Fruit fly (Drosophila melanogaster) whole organism, embryonic: ENCODE results near the gene CG2145.

Experiments
- ATbp ChIP-seq: fragments of 200-800 bp; sonication (Bioruptor generic); optimal IDR thresholded peaks from 2 replicates; lab custom pipeline; 2017; ENCODE audit warnings: missing biosample characterization, mild to moderate bottlenecking, missing genetic modification characterization, missing genetic modification reagents
- Aef1 ChIP-seq: fragments of 200-800 bp; sonication (Bioruptor generic); IDR thresholded peaks from 3 replicates; pipeline ENCODE4 v1.3.6; 2022; ENCODE audit warnings: missing biosample characterization, missing genetic modification characterization
- Bgb ChIP-seq: fragments of 200-800 bp; sonication (Bioruptor generic); IDR thresholded peaks from 2 replicates; pipeline ENCODE4 v1.3.6; 2022; ENCODE audit warnings: missing biosample characterization, missing genetic modification characterization; ENCODE audit not compliant: partially characterized antibody
- BtbVII ChIP-seq: fragments of 200-800 bp; sonication (Bioruptor generic); optimal IDR thresholded peaks from 3 replicates; lab custom pipeline; 2017; ENCODE audit warnings: missing biosample characterization, mild to moderate bottlenecking, missing genetic modification characterization
- CG10565 ChIP-seq: fragments of 200-800 bp; sonication (Bioruptor generic); optimal IDR thresholded peaks from 3 replicates; lab custom pipeline; 2016; ENCODE audit warnings: missing biosample characterization, mild to moderate bottlenecking, missing genetic modification characterization
- CG10979 ChIP-seq: fragments of 200-800 bp; sonication (Bioruptor generic); optimal IDR thresholded peaks from 2 replicates; lab custom pipeline; 2018; ENCODE audit warnings: missing biosample characterization, mild to moderate bottlenecking, missing genetic modification characterization, moderate library complexity
- CG11504 ChIP-seq: fragments of 200-800 bp; sonication (Bioruptor generic); optimal IDR thresholded peaks from 3 replicates; lab custom pipeline; 2019; ENCODE audit warnings: missing biosample characterization, mild to moderate bottlenecking, missing genetic modification characterization, moderate library complexity
- CG12391 ChIP-seq: fragments of 200-800 bp; sonication (Bioruptor generic); optimal IDR thresholded peaks from 3 replicates; lab custom pipeline; 2018; ENCODE audit warnings: missing biosample characterization, mild to moderate bottlenecking, missing genetic modification characterization, moderate library complexity
- CG13424 ChIP-seq: fragments of 200-800 bp; sonication (Bioruptor generic); optimal IDR thresholded peaks from 2 replicates; lab custom pipeline; 2019; ENCODE audit warnings: missing biosample characterization, mild to moderate bottlenecking, missing genetic modification characterization, moderate library complexity
- CG15601 ChIP-seq: fragments of 200-800 bp; sonication (Bioruptor generic); optimal IDR thresholded peaks from 3 replicates; lab custom pipeline; 2019; ENCODE audit warnings: missing biosample characterization, mild to moderate bottlenecking, missing genetic modification characterization, moderate library complexity
- CG16815 ChIP-seq: fragments of 200-800 bp; sonication (Bioruptor generic); optimal IDR thresholded peaks from 3 replicates; lab custom pipeline; 2017; ENCODE audit warnings: missing biosample characterization, mild to moderate bottlenecking, missing genetic modification characterization
- CG16863 ChIP-seq: fragments of 200-800 bp; sonication (Bioruptor generic); optimal IDR thresholded peaks from 3 replicates; lab custom pipeline; 2016; ENCODE audit warnings: missing biosample characterization, missing genetic modification characterization
- CG1832 ChIP-seq: fragments of 200-800 bp; sonication (Bioruptor generic); optimal IDR thresholded peaks from 2 replicates; lab custom pipeline; 2017; ENCODE audit warnings: missing biosample characterization, mild to moderate bottlenecking, missing genetic modification characterization, inconsistent platforms
- CG18599 ChIP-seq: fragments of 200-800 bp; sonication (Bioruptor generic); optimal IDR thresholded peaks from 3 replicates; lab custom pipeline; 2017; ENCODE audit warnings: missing biosample characterization, missing genetic modification characterization, mild to moderate bottlenecking, moderate library complexity, missing genetic modification reagents
- CG2129 ChIP-seq: fragments of 200-800 bp; sonication (Bioruptor generic); IDR thresholded peaks from 2 replicates; pipeline ENCODE4 v1.3.6; 2022; ENCODE audit warnings: missing biosample characterization, missing genetic modification characterization; ENCODE audit not compliant: partially characterized antibody
- CG2678 ChIP-seq: fragments of 200-800 bp; sonication (Bioruptor generic); optimal IDR thresholded peaks from 3 replicates; lab custom pipeline; 2019; ENCODE audit warnings: missing biosample characterization, mild to moderate bottlenecking, missing genetic modification characterization, moderate library complexity
- CG3065 ChIP-seq: fragments of 200-800 bp; sonication (Bioruptor generic); optimal IDR thresholded peaks from 2 replicates; lab custom pipeline; 2016; ENCODE audit warnings: missing biosample characterization, missing genetic modification characterization
- CG31365 ChIP-seq: fragments of 200-800 bp; sonication (Bioruptor generic); optimal IDR thresholded peaks from 2 replicates; lab custom pipeline; 2018; ENCODE audit warnings: missing biosample characterization, mild to moderate bottlenecking, missing genetic modification characterization
- CG4404 ChIP-seq: fragments of 200-800 bp; sonication (Bioruptor generic); IDR thresholded peaks from 2 replicates; pipeline ENCODE4 v1.3.6; 2022; ENCODE audit warnings: missing biosample characterization, missing genetic modification characterization
- CG9797 ChIP-seq: fragments of 200-800 bp; sonication (Bioruptor generic); optimal IDR thresholded peaks from 3 replicates; lab custom pipeline; 2018; ENCODE audit warnings: missing biosample characterization, mild to moderate bottlenecking, missing genetic modification characterization
- Camta ChIP-seq: fragments of 200-800 bp; sonication (Bioruptor generic); optimal IDR thresholded peaks from 2 replicates; lab custom pipeline; 2016; ENCODE audit warnings: missing biosample characterization, missing genetic modification characterization
- CoRest ChIP-seq: fragments of 200-800 bp; sonication (Bioruptor generic); optimal IDR thresholded peaks from 3 replicates; lab custom pipeline; 2018; ENCODE audit warnings: missing biosample characterization, mild to moderate bottlenecking, missing genetic modification characterization, moderate library complexity
- Drgx ChIP-seq: fragments of 200-800 bp; sonication (Bioruptor generic); IDR thresholded peaks from 2 replicates; pipeline ENCODE4 v1.3.6; 2022; ENCODE audit warnings: missing biosample characterization, missing genetic modification characterization
- E2f2 ChIP-seq: fragments of 200-800 bp; sonication (Bioruptor generic); IDR thresholded peaks from 2 replicates; pipeline ENCODE4 v1.3.6; 2022; ENCODE audit warnings: missing biosample characterization, missing genetic modification characterization
- Ets97D ChIP-seq: fragments of 200-800 bp; sonication (Bioruptor generic); optimal IDR thresholded peaks from 3 replicates; lab custom pipeline; 2016; ENCODE audit warnings: missing biosample characterization, missing genetic modification characterization
- Gug ChIP-seq: fragments of 200-800 bp; sonication (Bioruptor generic); IDR thresholded peaks from 4 replicates; pipeline ENCODE4 v1.3.6; 2022; ENCODE audit warnings: missing biosample characterization, missing genetic modification characterization
- HLH4C ChIP-seq: fragments of 200-800 bp; sonication (Bioruptor generic); IDR thresholded peaks from 3 replicates; pipeline ENCODE4 v1.3.6; 2022; ENCODE audit warnings: missing biosample characterization, missing genetic modification characterization; ENCODE audit not compliant: partially characterized antibody
- HmgD ChIP-seq: fragments of 200-800 bp; sonication (Bioruptor generic); optimal IDR thresholded peaks from 3 replicates; lab custom pipeline; 2016; ENCODE audit warnings: missing biosample characterization, missing genetic modification characterization
- MTF-1 ChIP-seq: fragments of 200-800 bp; sonication (Bioruptor generic); optimal IDR thresholded peaks from 2 replicates; lab custom pipeline; 2018; ENCODE audit warnings: missing biosample characterization, mild to moderate bottlenecking, missing genetic modification characterization, borderline replicate concordance
- Optix ChIP-seq: fragments of 200-800 bp; sonication (Bioruptor generic); IDR thresholded peaks from 3 replicates; pipeline ENCODE4 v1.3.6; 2022; ENCODE audit warnings: missing biosample characterization, missing genetic modification characterization
- Rfx ChIP-seq: fragments of 200-800 bp; sonication (Bioruptor generic); IDR thresholded peaks from 2 replicates; pipeline ENCODE4 v1.3.6; 2022; ENCODE audit warnings: missing biosample characterization, missing genetic modification characterization
- Side ChIP-seq: fragments of 200-800 bp; sonication (Bioruptor generic); optimal IDR thresholded peaks from 2 replicates; lab custom pipeline; 2016; ENCODE audit warnings: missing biosample characterization, missing genetic modification characterization
- TFAM ChIP-seq: fragments of 200-800 bp; sonication (Bioruptor generic); optimal IDR thresholded peaks from 2 replicates; lab custom pipeline; 2017; ENCODE audit warnings: missing biosample characterization, missing genetic modification characterization, inconsistent platforms
- ab ChIP-seq: fragments of 200-800 bp; sonication (Bioruptor generic); optimal IDR thresholded peaks from 2 replicates; lab custom pipeline; 2016; ENCODE audit warnings: missing biosample characterization, missing genetic modification characterization
- al ChIP-seq: fragments of 200-800 bp; sonication (Bioruptor generic); IDR thresholded peaks from 2 replicates; pipeline ENCODE4 v1.3.6; 2022; ENCODE audit warnings: missing biosample characterization, missing genetic modification characterization
- bigmax ChIP-seq: fragments of 200-800 bp; sonication (Bioruptor generic); optimal IDR thresholded peaks from 2 replicates; lab custom pipeline; 2018; ENCODE audit warnings: missing biosample characterization, mild to moderate bottlenecking, missing genetic modification characterization
- chif ChIP-seq, 2 experiments: fragments of 200-800 bp; sonication (Bioruptor generic); optimal IDR thresholded peaks; 3 replicates each; lab custom pipeline; 2016; ENCODE audit warnings: missing biosample characterization in 2 of 2, missing genetic modification characterization in 2 of 2
- crol ChIP-seq: fragments of 200-800 bp; sonication (Bioruptor generic); IDR thresholded peaks from 2 replicates; pipeline ENCODE4 v1.3.6; 2022; ENCODE audit warnings: missing biosample characterization, missing genetic modification characterization
- danr ChIP-seq: fragments of 200-800 bp; sonication (Bioruptor generic); IDR thresholded peaks from 2 replicates; pipeline ENCODE4 v1.3.6; 2022; ENCODE audit warnings: missing biosample characterization, missing genetic modification characterization
- dpn ChIP-seq, 2 experiments: fragments of 200-800 bp; sonication (Bioruptor generic); optimal IDR thresholded peaks; 3 replicates each; lab custom pipeline; 2016; ENCODE audit warnings: missing biosample characterization in 2 of 2, missing genetic modification characterization in 2 of 2
- fu2 ChIP-seq: fragments of 200-800 bp; sonication (Bioruptor generic); optimal IDR thresholded peaks from 2 replicates; lab custom pipeline; 2016; ENCODE audit warnings: missing biosample characterization, missing genetic modification characterization
- her ChIP-seq: fragments of 200-800 bp; sonication (Bioruptor generic); optimal IDR thresholded peaks from 2 replicates; lab custom pipeline; 2016; ENCODE audit warnings: missing biosample characterization, missing genetic modification characterization
- kah ChIP-seq: fragments of 200-800 bp; sonication (Bioruptor generic); optimal IDR thresholded peaks from 2 replicates; lab custom pipeline; 2018; ENCODE audit warnings: missing biosample characterization, mild to moderate bottlenecking, missing genetic modification characterization
- nmo ChIP-seq: fragments of 200-800 bp; sonication (Bioruptor generic); optimal IDR thresholded peaks from 2 replicates; lab custom pipeline; 2018; ENCODE audit warnings: missing biosample characterization, mild to moderate bottlenecking, missing genetic modification characterization, moderate library complexity
- phol ChIP-seq: fragments of 200-800 bp; sonication (Bioruptor generic); optimal IDR thresholded peaks from 3 replicates; lab custom pipeline; 2018; ENCODE audit warnings: missing biosample characterization, mild to moderate bottlenecking, missing genetic modification characterization, moderate library complexity
- pnt ChIP-seq: fragments of 200-800 bp; sonication (Bioruptor generic); optimal IDR thresholded peaks from 3 replicates; lab custom pipeline; 2016; ENCODE audit warnings: missing biosample characterization, missing genetic modification characterization
- repo ChIP-seq: fragments of 200-800 bp; sonication (Bioruptor generic); optimal IDR thresholded peaks from 2 replicates; lab custom pipeline; 2016; ENCODE audit warnings: missing biosample characterization, missing genetic modification characterization
- sd ChIP-seq: fragments of 200-800 bp; sonication (Bioruptor generic); optimal IDR thresholded peaks from 3 replicates; lab custom pipeline; 2018; ENCODE audit warnings: missing biosample characterization, mild to moderate bottlenecking, missing genetic modification characterization, moderate library complexity
- trh ChIP-seq: fragments of 200-800 bp; sonication (Bioruptor generic); optimal IDR thresholded peaks from 2 replicates; lab custom pipeline; 2016; ENCODE audit warnings: missing biosample characterization, missing genetic modification characterization
- zfh1 ChIP-seq: fragments of 200-800 bp; sonication (Bioruptor generic); IDR thresholded peaks from 3 replicates; pipeline ENCODE4 v1.3.6; 2022; ENCODE audit warnings: missing biosample characterization, missing genetic modification characterization

CG2145 gene

DNA sequence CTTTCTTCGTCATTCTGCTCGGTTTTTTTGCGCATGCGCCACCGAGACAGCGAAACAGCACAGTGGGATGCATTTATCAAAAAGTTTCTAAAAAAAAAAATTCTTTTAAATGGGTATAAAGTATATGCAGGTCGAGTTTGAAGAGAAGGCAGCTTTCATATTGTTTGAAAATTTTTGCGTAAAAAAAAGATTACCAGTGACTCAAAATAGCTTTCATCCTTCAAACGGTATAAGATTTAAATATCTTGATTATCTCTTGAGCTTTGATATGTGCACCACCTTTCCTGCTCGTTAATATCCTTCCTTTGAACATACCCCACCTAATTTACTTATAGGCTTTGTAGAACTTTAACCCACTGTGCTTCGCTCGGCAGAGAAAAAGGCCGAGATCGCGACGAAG is 22.2 kb upstream of the CG2145 start (continued):
- TF ChIP-seq zfh1 = 0 out of 3 replicates have a peak, but pooled peaks have one; percentile 47
- TF ChIP-seq TFAM = no peak
- peak; percentile 37 to 44 for TF ChIP-seq dpn (GFP tag; optimal IDR thresholded peaks at IDR 0.05; lab: Kevin White, UChicago)
- peak; percentile 54 for TF ChIP-seq BtbVII (GFP tag; lab: Kevin White, UChicago)
- no peak for TF ChIP-seq trh (GFP tag; lab: Kevin White, UChicago)
- 0 out of 2 replicates have a peak, but pooled peaks have one; percentile 21 for TF ChIP-seq Rfx (GFP tag; lab: Robert Waterston, UW)
- TF ChIP-seq CoRest (tag; lab: Kevin White, UChicago) = peak; percentile 77
- TF ChIP-seq CG3065 (GFP tag; lab: Kevin White, UChicago) = no peak
- TF ChIP-seq Optix (GFP tag; lab: Robert Waterston, UW) = no peak
- peak; percentile 45 for TF ChIP-seq pnt (GFP tag; lab: Kevin White, UChicago)
- peak; percentile 35 for TF ChIP-seq repo
- TF ChIP-seq CG11504 (tag; lab: Kevin White, UChicago) = peak; percentile 82
- no peak for TF ChIP-seq bigmax (GFP tag; lab: Kevin White, UChicago)
- peak; percentile 19; the same call in 1 of the 2 replicates for TF ChIP-seq danr (GFP tag; lab: Robert Waterston, UW)
- TF ChIP-seq MTF-1 (GFP tag; lab: Kevin White, UChicago) = no peak
- TF ChIP-seq Bgb (GFP tag; lab: Robert Waterston, UW) = no peak
- TF ChIP-seq CG9797 = no peak
- no peak for TF ChIP-seq CG31365 (tag; lab: Kevin White, UChicago)
- TF ChIP-seq her (GFP tag; lab: Kevin White, UChicago) = no peak
- peak; percentile 33; the same call in 1 of the 4 replicates for TF ChIP-seq Gug (GFP tag; lab: Robert Waterston, UW)
- peak; percentile 39 for TF ChIP-seq Side
- TF ChIP-seq fu2 = peak; percentile 6
- TF ChIP-seq crol = no peak
- TF ChIP-seq Ets97D = peak; percentile 7
- TF ChIP-seq ab = no peak
- TF ChIP-seq HmgD (GFP tag; lab: Kevin White, UChicago) = no peak
- peak; percentile 63 for TF ChIP-seq CG12391
- TF ChIP-seq CG10979 (tag; lab: Kevin White, UChicago) = peak; percentile 83
- TF ChIP-seq CG4404 (GFP tag; lab: Robert Waterston, UW) = peak; percentile 59
- no peak for TF ChIP-seq CG2129 (GFP tag; lab: Robert Waterston, UW)
- TF ChIP-seq al (GFP tag; lab: Robert Waterston, UW) = no peak
- peak; percentile 64 for TF ChIP-seq CG15601 (tag; lab: Kevin White, UChicago)
- TF ChIP-seq HLH4C (GFP tag; lab: Robert Waterston, UW) = no peak
- no peak for TF ChIP-seq Drgx (GFP tag; lab: Robert Waterston, UW)
- TF ChIP-seq CG10565 = no peak
- TF ChIP-seq phol (tag; lab: Kevin White, UChicago) = peak; percentile 78
- no peak for TF ChIP-seq CG1832 (GFP tag; lab: Kevin White, UChicago)
- TF ChIP-seq E2f2 (GFP tag; lab: Robert Waterston, UW) = peak; percentile 33; the same call in 1 of the 2 replicates
- peak; percentile 64 for TF ChIP-seq ATbp (GFP tag; lab: Kevin White, UChicago)
- peak; percentile 58 for TF ChIP-seq CG16863
- peak; percentile 81 for TF ChIP-seq CG2678 (tag; lab: Kevin White, UChicago)
- peak; percentile 48 to 69 for TF ChIP-seq chif (GFP tag; optimal IDR thresholded peaks at IDR 0.05; lab: Kevin White, UChicago)
- no peak for TF ChIP-seq kah (GFP tag; lab: Kevin White, UChicago)
- TF ChIP-seq CG16815 (GFP tag; lab: Kevin White, UChicago) = peak; percentile 53
- peak; percentile 54 for TF ChIP-seq Camta
- TF ChIP-seq sd (tag; lab: Kevin White, UChicago) = no peak
- peak; percentile 53; the same call in 1 of the 3 replicates for TF ChIP-seq Aef1 (GFP tag; lab: Robert Waterston, UW)
- peak; percentile 45 for TF ChIP-seq CG18599
- TF ChIP-seq nmo (GFP tag; lab: Kevin White, UChicago) = peak; percentile 80
- peak; percentile 72 for TF ChIP-seq CG13424
